Worm (Caenorhabditis elegans): ENCODE results near the gene C16C8.7.
"Not testable (repeated sequence)": the region's sequence is repeated elsewhere in the genome, so short reads cannot be mapped to it uniquely, and the experiment has no call there.

The C16C8.7 gene

DNA sequence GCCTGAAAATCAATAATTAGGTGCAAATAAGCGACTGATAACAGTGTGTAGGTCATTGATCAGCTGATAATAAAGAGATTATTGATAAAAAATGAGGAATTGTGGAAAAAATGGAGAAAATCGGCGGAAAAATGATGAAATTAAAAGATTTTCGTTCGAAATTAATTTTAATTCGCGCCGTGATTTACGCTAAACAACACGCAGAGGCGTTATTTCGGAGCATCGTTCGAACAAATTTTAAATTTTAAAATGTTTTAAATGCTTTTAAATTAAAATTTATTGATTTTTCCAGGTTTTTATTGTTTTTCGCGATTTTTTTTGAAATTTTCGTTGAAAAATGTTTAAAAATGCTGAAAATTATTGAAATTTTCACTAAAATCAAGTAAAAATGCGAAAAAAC lies 39.4 kb upstream of the C16C8.7 start, which contains the start of gene Y49F6B.9:
Gene Y49F6B.9 (minus strand): TSS at position 2 of the 400 bp plus-strand sequence.
- TF ChIP-seq unc-62 (GFP tag; optimal IDR thresholded peaks at IDR 0.05) (no peak), lin-11 (tag; optimal IDR thresholded peaks at IDR 0.05) (no peak), R02D3.7 (tag; optimal IDR thresholded peaks at IDR 0.05) (no peak), peb-1 (tag; optimal IDR thresholded peaks at IDR 0.05) (no peak), ceh-82 (tag; optimal IDR thresholded peaks at IDR 0.05) (no peak), unc-55 (GFP tag; optimal IDR thresholded peaks at IDR 0.05) (no peak), mdl-1 (tag; optimal IDR thresholded peaks at IDR 0.05) (no peak)

DNA sequence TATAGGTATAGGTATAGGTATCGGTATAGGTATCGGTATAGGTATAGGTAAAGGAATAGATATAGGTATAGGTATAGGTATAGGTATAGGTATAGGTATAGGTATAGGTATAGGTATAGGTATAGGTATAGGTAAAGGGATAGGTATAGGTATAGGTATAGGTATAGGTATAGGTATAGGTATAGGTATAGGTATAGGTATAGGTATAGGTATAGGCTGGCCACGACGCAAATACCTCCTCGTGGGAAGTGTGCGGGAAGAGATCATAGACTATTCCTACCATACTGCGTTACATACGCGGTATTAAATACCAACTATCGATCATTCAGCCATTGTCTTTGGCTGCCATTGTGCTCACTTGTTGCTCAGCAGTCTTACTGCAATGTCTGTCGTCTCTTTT lies 30.8 kb upstream of the C16C8.7 start, which contains the start of gene fbxb-112:
Gene fbxb-112 (plus strand): TSS at position 301 of the 400 bp plus-strand sequence.
- TF ChIP-seq nhr-77 (tag; optimal IDR thresholded peaks at IDR 0.05); gmeb-1 (tag; optimal IDR thresholded peaks at IDR 0.05); sma-3 (GFP tag; optimal IDR thresholded peaks at IDR 0.05): not testable (repeated sequence)

DNA sequence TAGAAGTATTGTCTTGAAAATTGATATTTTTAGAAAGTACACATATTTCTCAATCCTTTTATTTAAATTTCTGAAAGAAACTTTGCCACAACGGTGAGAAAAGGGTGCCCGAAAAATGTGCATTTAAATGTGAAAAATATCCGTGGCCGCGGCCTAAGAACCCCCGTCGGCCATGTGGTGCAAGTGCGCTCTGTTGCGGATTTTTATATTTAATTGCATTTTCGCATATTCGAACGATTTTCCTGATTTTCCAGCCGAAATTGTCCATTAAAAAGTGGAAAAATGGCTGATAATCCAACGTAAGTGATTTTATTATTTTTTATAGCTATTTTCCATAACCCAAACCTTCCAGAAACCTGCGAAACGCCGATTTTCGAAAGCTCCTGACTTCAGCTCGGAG lies 22.3 kb upstream of the C16C8.7 start, which contains the start of gene smu-2:
Gene smu-2 (plus strand): TSS at position 178 of the 400 bp plus-strand sequence.
- no peak for TF ChIP-seq aly-2 (tag; optimal IDR thresholded peaks at IDR 0.05)
- peak; percentile 53 for TF ChIP-seq sma-3 (GFP tag; optimal IDR thresholded peaks at IDR 0.05)
- TF ChIP-seq ZK546.5 (tag; optimal IDR thresholded peaks at IDR 0.05) = no peak
- TF ChIP-seq lsy-2 (tag; optimal IDR thresholded peaks at IDR 0.05) = peak in 1 of 2 experiments; percentile 37
- TF ChIP-seq nhr-11 (tag; optimal IDR thresholded peaks at IDR 0.05) = no peak
- no peak for TF ChIP-seq unc-62 (GFP tag; optimal IDR thresholded peaks at IDR 0.05)
- TF ChIP-seq Y55F3AM.14 (GFP tag; optimal IDR thresholded peaks at IDR 0.05) = no peak
- no peak for TF ChIP-seq snpc-4 (tag; optimal IDR thresholded peaks at IDR 0.05)
- TF ChIP-seq dmd-4 (tag; optimal IDR thresholded peaks at IDR 0.05) = no peak
- TF ChIP-seq ama-1 (optimal IDR thresholded peaks at IDR 0.05) = no peak
- peak; percentile 79 for TF ChIP-seq unc-55 (GFP tag; optimal IDR thresholded peaks at IDR 0.05)
- TF ChIP-seq mab-5 (tag; optimal IDR thresholded peaks at IDR 0.05) = peak; percentile 27
- no peak for TF ChIP-seq nhr-23 (tag; optimal IDR thresholded peaks at IDR 0.05)
- no peak for TF ChIP-seq nhr-10 (tag; optimal IDR thresholded peaks at IDR 0.05)
- TF ChIP-seq C34F6.9 (tag; optimal IDR thresholded peaks at IDR 0.05) = peak; percentile 67
- TF ChIP-seq ceh-82 (tag; optimal IDR thresholded peaks at IDR 0.05) = no peak
- no peak for TF ChIP-seq sma-9 (GFP tag; optimal IDR thresholded peaks at IDR 0.05)
- TF ChIP-seq sma-9 (tag; optimal IDR thresholded peaks at IDR 0.05) = no peak
- TF ChIP-seq skn-1 (tag; optimal IDR thresholded peaks at IDR 0.05) = no peak
- TF ChIP-seq crh-2 (tag; optimal IDR thresholded peaks at IDR 0.05) = no peak
- no peak for TF ChIP-seq nhr-237 (tag; optimal IDR thresholded peaks at IDR 0.05)
- TF ChIP-seq alr-1 (tag; optimal IDR thresholded peaks at IDR 0.05) = no peak
- TF ChIP-seq nhr-12 (tag; optimal IDR thresholded peaks at IDR 0.05) = no peak
- TF ChIP-seq F13H6.1 (tag; optimal IDR thresholded peaks at IDR 0.05) = peak; percentile 41
- no peak for TF ChIP-seq nhr-129 (tag; optimal IDR thresholded peaks at IDR 0.05)
- TF ChIP-seq unc-39 (tag; optimal IDR thresholded peaks at IDR 0.05) = no peak
- TF ChIP-seq nhr-6 (tag; optimal IDR thresholded peaks at IDR 0.05) = no peak
- peak; percentile 74 for TF ChIP-seq lin-13 (GFP tag; optimal IDR thresholded peaks at IDR 0.05)
- no peak for TF ChIP-seq mdl-1 (tag; optimal IDR thresholded peaks at IDR 0.05)
- TF ChIP-seq nhr-25 (tag; optimal IDR thresholded peaks at IDR 0.05) = no peak
- no peak for TF ChIP-seq zag-1 (tag; optimal IDR thresholded peaks at IDR 0.05)

DNA sequence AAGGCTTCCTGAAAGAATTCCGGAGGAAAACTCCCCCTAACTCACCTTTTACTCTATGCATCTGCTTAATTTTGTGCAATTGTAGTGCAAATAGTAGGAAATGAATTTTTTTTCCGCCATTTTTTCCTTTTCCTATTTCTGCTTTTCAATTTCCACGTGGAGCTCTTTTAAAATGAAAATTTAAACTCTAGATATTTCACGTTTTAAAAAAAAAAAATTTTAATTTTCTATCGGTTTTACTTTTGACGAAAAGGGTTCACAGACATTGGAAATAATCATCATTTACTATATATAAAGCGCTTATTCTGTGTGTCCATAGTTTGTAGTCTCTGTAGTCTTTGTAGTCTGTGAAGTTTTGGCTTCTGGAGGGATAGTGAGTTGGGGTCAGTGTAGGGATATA lies 21.6 kb upstream of the C16C8.7 start, which contains the start of gene Y49F6B.8:
Gene Y49F6B.8 (minus strand): TSS at position 101 of the 400 bp plus-strand sequence.
- TF ChIP-seq R02D3.7 (tag; optimal IDR thresholded peaks at IDR 0.05) (no peak), nhr-21 (tag; optimal IDR thresholded peaks at IDR 0.05) (no peak)

DNA sequence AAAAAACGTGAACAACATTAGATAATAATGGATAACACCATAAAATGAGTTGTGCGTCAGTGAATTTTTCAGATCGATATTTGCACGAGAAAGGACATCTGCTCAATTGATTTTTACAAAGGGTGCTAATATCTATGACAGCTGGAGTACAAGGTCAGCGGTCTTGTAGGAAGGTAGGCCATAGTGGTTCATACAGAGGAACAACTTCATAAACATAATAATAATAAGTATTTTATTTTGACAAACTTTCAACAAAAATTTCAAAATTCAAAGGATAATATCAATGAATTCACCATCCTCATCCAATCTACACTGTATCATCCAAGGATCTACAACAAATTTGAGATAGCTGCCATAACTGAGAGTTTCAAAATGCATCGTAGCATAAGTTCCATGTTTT lies 17.2 kb upstream of the C16C8.7 start, which contains the start of gene fbxb-104:
Gene fbxb-104 (minus strand): TSS at position 101 of the 400 bp plus-strand sequence.
- no peak for TF ChIP-seq F13H6.1 (tag; optimal IDR thresholded peaks at IDR 0.05)
- TF ChIP-seq nhr-6 (tag; optimal IDR thresholded peaks at IDR 0.05) = no peak
- TF ChIP-seq Y55F3AM.14 (GFP tag; optimal IDR thresholded peaks at IDR 0.05) = no peak
- no peak for TF ChIP-seq unc-39 (tag; optimal IDR thresholded peaks at IDR 0.05)
- no peak for TF ChIP-seq elt-1 (tag; optimal IDR thresholded peaks at IDR 0.05)
- TF ChIP-seq blmp-1 (tag; optimal IDR thresholded peaks at IDR 0.05; ENCODE audit: insufficient read depth) = no peak
- no peak for TF ChIP-seq dmd-4 (tag; optimal IDR thresholded peaks at IDR 0.05)

Measured in whole organism, L2 larva.